Fruit fly (Drosophila melanogaster) whole organism, embryonic: Measurements from ENCODE around the gene Mkp3.

ENCODE experiments used
- ATbp ChIP-seq: fragments of 200-800 bp; sonication (Bioruptor generic); optimal IDR thresholded peaks from 2 replicates; lab custom pipeline; 2017; ENCODE audit warnings: missing biosample characterization, mild to moderate bottlenecking, missing genetic modification characterization, missing genetic modification reagents
- B-H2 ChIP-seq: fragments of 200-800 bp; sonication (Bioruptor generic); optimal IDR thresholded peaks from 2 replicates; lab custom pipeline; 2018; ENCODE audit warnings: missing biosample characterization, mild to moderate bottlenecking, missing genetic modification characterization
- Bdp1 ChIP-seq: fragments of 200-800 bp; sonication (Bioruptor generic); optimal IDR thresholded peaks from 3 replicates; lab custom pipeline; 2016; ENCODE audit warnings: missing biosample characterization, missing genetic modification characterization
- CG12219 ChIP-seq: fragments of 200-800 bp; sonication (Bioruptor generic); optimal IDR thresholded peaks from 3 replicates; lab custom pipeline; 2018; ENCODE audit warnings: missing biosample characterization, mild to moderate bottlenecking, missing genetic modification characterization
- CG14965 ChIP-seq: fragments of 200-800 bp; sonication (Bioruptor generic); optimal IDR thresholded peaks from 2 replicates; lab custom pipeline; 2016; ENCODE audit warnings: missing biosample characterization, missing genetic modification characterization, borderline replicate concordance
- CG18011 ChIP-seq: fragments of 200-800 bp; sonication (Bioruptor generic); optimal IDR thresholded peaks from 2 replicates; lab custom pipeline; 2017; ENCODE audit warnings: missing biosample characterization, missing genetic modification characterization, mild to moderate bottlenecking, moderate library complexity, missing genotype
- CG18262 ChIP-seq: fragments of 200-800 bp; optimal IDR thresholded peaks from 3 replicates; lab custom pipeline; 2019; ENCODE audit warnings: missing biosample characterization, mild to moderate bottlenecking, missing genetic modification characterization, moderate library complexity
- CG2199 ChIP-seq: fragments of 200-800 bp; sonication (Bioruptor generic); IDR thresholded peaks from 3 replicates; pipeline ENCODE4 v1.3.6; 2022; ENCODE audit warnings: missing biosample characterization, missing genetic modification characterization
- CG2202 ChIP-seq: fragments of 200-800 bp; sonication (Bioruptor generic); optimal IDR thresholded peaks from 2 replicates; lab custom pipeline; 2018; ENCODE audit warnings: missing biosample characterization, mild to moderate bottlenecking, missing genetic modification characterization
- CG2678 ChIP-seq: fragments of 200-800 bp; sonication (Bioruptor generic); optimal IDR thresholded peaks from 3 replicates; lab custom pipeline; 2019; ENCODE audit warnings: missing biosample characterization, mild to moderate bottlenecking, missing genetic modification characterization, moderate library complexity
- CG34422 ChIP-seq: fragments of 200-800 bp; sonication (Bioruptor generic); IDR thresholded peaks from 3 replicates; pipeline ENCODE4 v1.3.6; 2022; ENCODE audit warnings: missing biosample characterization, missing genetic modification characterization
- CG6175 ChIP-seq: fragments of 200-800 bp; sonication (Bioruptor generic); IDR thresholded peaks from 3 replicates; pipeline ENCODE4 v1.3.6; 2022; ENCODE audit warnings: missing biosample characterization, missing genetic modification characterization
- CG6765 ChIP-seq: fragments of 200-800 bp; sonication (Bioruptor generic); optimal IDR thresholded peaks from 3 replicates; lab custom pipeline; 2017; ENCODE audit warnings: missing biosample characterization, mild to moderate bottlenecking, missing genetic modification characterization
- CG6854 ChIP-seq: fragments of 200-800 bp; sonication (Bioruptor generic); optimal IDR thresholded peaks from 3 replicates; lab custom pipeline; 2017; ENCODE audit warnings: missing biosample characterization, mild to moderate bottlenecking, missing genetic modification characterization
- CG7745 ChIP-seq: fragments of 200-800 bp; sonication (Bioruptor generic); optimal IDR thresholded peaks from 2 replicates; lab custom pipeline; 2018; ENCODE audit warnings: missing biosample characterization, mild to moderate bottlenecking, missing genetic modification characterization, moderate library complexity
- Camta ChIP-seq: fragments of 200-800 bp; sonication (Bioruptor generic); optimal IDR thresholded peaks from 2 replicates; lab custom pipeline; 2016; ENCODE audit warnings: missing biosample characterization, missing genetic modification characterization
- CoRest ChIP-seq: fragments of 200-800 bp; sonication (Bioruptor generic); optimal IDR thresholded peaks from 3 replicates; lab custom pipeline; 2018; ENCODE audit warnings: missing biosample characterization, mild to moderate bottlenecking, missing genetic modification characterization, moderate library complexity
- Dip3 ChIP-seq: fragments of 200-800 bp; sonication (Bioruptor generic); optimal IDR thresholded peaks from 3 replicates; lab custom pipeline; 2016; ENCODE audit warnings: missing biosample characterization, missing genetic modification characterization
- Dref ChIP-seq: fragments of 200-800 bp; sonication (Bioruptor generic); IDR thresholded peaks from 2 replicates; pipeline ENCODE4 v1.3.6; 2022; ENCODE audit warnings: missing biosample characterization, missing genetic modification characterization
- Fer2 ChIP-seq: fragments of 200-800 bp; sonication (Bioruptor generic); optimal IDR thresholded peaks from 2 replicates; lab custom pipeline; 2018; ENCODE audit warnings: missing biosample characterization, mild to moderate bottlenecking, missing genetic modification characterization, moderate library complexity
- Hmr ChIP-seq: fragments of 200-800 bp; sonication (Bioruptor generic); optimal IDR thresholded peaks from 3 replicates; lab custom pipeline; 2017; ENCODE audit warnings: mild to moderate bottlenecking, missing biosample characterization, missing genetic modification reagents, missing genetic modification characterization
- Hr51 ChIP-seq, 2 experiments: fragments of 200-800 bp; sonication (Bioruptor generic); optimal IDR thresholded peaks; 2 replicates in 1 of 2; 3 replicates in 1 of 2; lab custom pipeline; 2016 to 2018; ENCODE audit warnings: missing biosample characterization in 2 of 2, missing genetic modification characterization in 2 of 2, mild to moderate bottlenecking in 1 of 2, moderate library complexity in 1 of 2
- Med ChIP-seq: fragments of 200-800 bp; sonication (Bioruptor generic); peaks from one replicate; lab custom pipeline; 2016; ENCODE audit warnings: missing biosample characterization, missing genetic modification characterization, mild to moderate bottlenecking, inconsistent platforms, moderate library complexity
- NFAT ChIP-seq: fragments of 200-800 bp; sonication (Bioruptor generic); IDR thresholded peaks from 2 replicates; pipeline ENCODE4 v1.3.6; 2022; ENCODE audit warnings: missing biosample characterization, missing genetic modification characterization
- Neu2 ChIP-seq: fragments of 200-800 bp; sonication (Bioruptor generic); optimal IDR thresholded peaks from 3 replicates; lab custom pipeline; 2016; ENCODE audit warnings: missing biosample characterization, missing genetic modification characterization, borderline replicate concordance
- Oli ChIP-seq: fragments of 200-800 bp; sonication (Bioruptor generic); optimal IDR thresholded peaks from 2 replicates; lab custom pipeline; 2018; ENCODE audit warnings: missing biosample characterization, mild to moderate bottlenecking, missing genetic modification characterization, moderate library complexity
- Ravus ChIP-seq: fragments of 200-800 bp; sonication (Bioruptor generic); IDR thresholded peaks from 2 replicates; pipeline ENCODE4 v1.3.6; 2022; ENCODE audit warnings: missing biosample characterization, missing genetic modification characterization
- Scr ChIP-seq: fragments of 200-800 bp; sonication (Bioruptor generic); IDR thresholded peaks from 2 replicates; pipeline ENCODE4 v1.3.6; 2022; ENCODE audit warnings: missing biosample characterization, missing genetic modification characterization; ENCODE audit not compliant: partially characterized antibody
- Taf1 ChIP-seq: fragments of 200-800 bp; sonication (Bioruptor generic); IDR thresholded peaks from 2 replicates; pipeline ENCODE4 v1.3.6; 2022; ENCODE audit warnings: missing biosample characterization, missing genetic modification characterization
- abd-A ChIP-seq: fragments of 200-800 bp; sonication (Bioruptor generic); optimal IDR thresholded peaks from 3 replicates; lab custom pipeline; 2019; ENCODE audit warnings: missing biosample characterization, mild to moderate bottlenecking, missing genetic modification characterization, moderate library complexity
- ap ChIP-seq: fragments of 200-800 bp; sonication (Bioruptor generic); IDR thresholded peaks from 2 replicates; pipeline ENCODE4 v1.3.6; 2022; ENCODE audit warnings: missing biosample characterization, missing genetic modification characterization
- ase ChIP-seq: fragments of 200-800 bp; sonication (Bioruptor generic); IDR thresholded peaks from 3 replicates; pipeline ENCODE4 v1.3.6; 2022; ENCODE audit warnings: missing biosample characterization, missing genetic modification characterization
- br ChIP-seq: fragments of >200 bp; optimal IDR thresholded peaks from 2 replicates; lab custom pipeline; 2017
- danr ChIP-seq: fragments of 200-800 bp; sonication (Bioruptor generic); IDR thresholded peaks from 2 replicates; pipeline ENCODE4 v1.3.6; 2022; ENCODE audit warnings: missing biosample characterization, missing genetic modification characterization
- eve ChIP-seq, 2 experiments: fragments of >200 bp; optimal IDR thresholded peaks; 2 replicates each; lab custom pipeline; 2017; ENCODE audit warnings: missing biosample characterization in 2 of 2, missing genetic modification characterization in 2 of 2
- fd96Cb ChIP-seq: fragments of 200-800 bp; sonication (Bioruptor generic); optimal IDR thresholded peaks from 2 replicates; lab custom pipeline; 2018; ENCODE audit warnings: missing biosample characterization, mild to moderate bottlenecking, missing genetic modification characterization, moderate library complexity
- gcm ChIP-seq: fragments of 200-800 bp; sonication (Bioruptor generic); optimal IDR thresholded peaks from 2 replicates; lab custom pipeline; 2019; ENCODE audit warnings: missing biosample characterization, mild to moderate bottlenecking, missing genetic modification characterization, moderate library complexity
- grn ChIP-seq: fragments of 200-800 bp; sonication (Bioruptor generic); optimal IDR thresholded peaks from 3 replicates; lab custom pipeline; 2017; ENCODE audit warnings: missing biosample characterization, missing genetic modification characterization
- hbn ChIP-seq: fragments of 200-800 bp; sonication (Bioruptor generic); IDR thresholded peaks from 2 replicates; pipeline ENCODE4 v1.3.6; 2022; ENCODE audit warnings: missing biosample characterization, missing genetic modification characterization; ENCODE audit not compliant: partially characterized antibody
- klu ChIP-seq: fragments of 200-800 bp; sonication (Bioruptor generic); IDR thresholded peaks from 2 replicates; pipeline ENCODE4 v1.3.6; 2022; ENCODE audit warnings: missing biosample characterization, missing genetic modification characterization
- nom ChIP-seq: fragments of 200-800 bp; sonication (Bioruptor generic); optimal IDR thresholded peaks from 2 replicates; lab custom pipeline; 2017; ENCODE audit warnings: missing biosample characterization, missing genetic modification characterization, mild to moderate bottlenecking, moderate library complexity, missing genetic modification reagents
- org-1 ChIP-seq: fragments of 200-800 bp; sonication (Bioruptor generic); optimal IDR thresholded peaks from 2 replicates; lab custom pipeline; 2017; ENCODE audit warnings: missing biosample characterization, missing genetic modification characterization
- pan ChIP-seq, 4 experiments: fragments of >200 bp in 3 of 4; fragments of 200-800 bp in 1 of 4; sonication (Bioruptor generic) in 1 of 4; optimal IDR thresholded peaks in 3 of 4; IDR thresholded peaks in 1 of 4; 2 replicates each; pipeline versions ENCODE4 v1.3.6 to Lab custom; 2017 to 2022; ENCODE audit warnings: missing biosample characterization in 2 of 4, missing genetic modification characterization in 2 of 4, mixed read lengths in 1 of 4
- pfk ChIP-seq: fragments of 200-800 bp; sonication (Bioruptor generic); optimal IDR thresholded peaks from 2 replicates; lab custom pipeline; 2018; ENCODE audit warnings: missing biosample characterization, mild to moderate bottlenecking, missing genetic modification characterization, moderate library complexity
- pum ChIP-seq: fragments of 200-800 bp; sonication (Bioruptor generic); optimal IDR thresholded peaks from 2 replicates; lab custom pipeline; 2016; ENCODE audit warnings: missing biosample characterization, missing genetic modification characterization
- sc ChIP-seq, 3 experiments: fragments of >200 bp in 2 of 3; fragments of 200-800 bp in 1 of 3; sonication (Bioruptor generic) in 1 of 3; optimal IDR thresholded peaks; 2 replicates in 2 of 3; 3 replicates in 1 of 3; lab custom pipeline; 2017; ENCODE audit warnings: mild to moderate bottlenecking in 1 of 3, missing biosample characterization in 1 of 3, missing genetic modification characterization in 1 of 3, missing genetic modification reagents in 1 of 3
- sd ChIP-seq: fragments of 200-800 bp; sonication (Bioruptor generic); optimal IDR thresholded peaks from 3 replicates; lab custom pipeline; 2018; ENCODE audit warnings: missing biosample characterization, mild to moderate bottlenecking, missing genetic modification characterization, moderate library complexity
- ttk ChIP-seq: fragments of 200-800 bp; sonication (Bioruptor generic); IDR thresholded peaks from 2 replicates; pipeline ENCODE4 v2.1.2; 2022; ENCODE audit warnings: missing biosample characterization, missing genetic modification characterization
- wor ChIP-seq: fragments of 200-800 bp; sonication (Bioruptor generic); IDR thresholded peaks from 2 replicates; pipeline ENCODE4 v1.3.6; 2022; ENCODE audit warnings: missing biosample characterization, missing genetic modification characterization
- zf30C ChIP-seq: fragments of 200-800 bp; sonication (Bioruptor generic); optimal IDR thresholded peaks from 3 replicates; lab custom pipeline; 2018; ENCODE audit warnings: missing biosample characterization, mild to moderate bottlenecking, missing genetic modification characterization

Mkp3 gene

dm6 chr3L:19072177-19072603 lies 14.0 kb downstream of the Mkp3 start (continued):
- TF ChIP-seq ttk (GFP tag; lab: Robert Waterston, UW) (no peak), Dref (GFP tag; lab: Robert Waterston, UW) (no peak), CoRest (tag; lab: Kevin White, UChicago) (no peak), ase (GFP tag; lab: Robert Waterston, UW) (no peak), CG2202 (tag; lab: Kevin White, UChicago) (no peak), Ravus (no peak), NFAT (GFP tag; lab: Robert Waterston, UW) (no peak), danr (GFP tag; lab: Robert Waterston, UW) (no peak), CG14965 (GFP tag; lab: Kevin White, UChicago) (no peak), Scr (GFP tag; lab: Robert Waterston, UW) (0 out of 2 replicates have a peak, but pooled peaks have one; percentile 11), pan (optimal IDR thresholded peaks at IDR 0.05; lab: Kevin White, UChicago) (no peak), pan (GFP tag; optimal IDR thresholded peaks at IDR 0.05 in 1 of 2, IDR thresholded peaks at IDR 0.05 in 1 of 2) (no peak), pum (GFP tag; lab: Kevin White, UChicago) (no peak), CG18262 (tag; lab: Kevin White, UChicago) (no peak), CG12219 (GFP tag; lab: Kevin White, UChicago) (peak; percentile 13), Dip3 (no peak), Med (GFP tag; lab: Kevin White, UChicago) (peak; percentile 65), abd-A (tag; lab: Kevin White, UChicago) (peak; percentile 53), gcm (GFP tag; lab: Kevin White, UChicago) (no peak), org-1 (GFP tag; lab: Kevin White, UChicago) (no peak), CG18011 (no peak), br (lab: Kevin White, UChicago) (no peak), CG6175 (peak; percentile 76; the same call in 1 of the 3 replicates), klu (GFP tag; lab: Robert Waterston, UW) (no peak), CG6854 (GFP tag; lab: Kevin White, UChicago) (peak; percentile 31), Fer2 (tag; lab: Kevin White, UChicago) (no peak), nom (GFP tag; lab: Kevin White, UChicago) (peak; percentile 93), CG34422 (GFP tag; lab: Robert Waterston, UW) (no peak), sc (optimal IDR thresholded peaks at IDR 0.05; lab: Kevin White, UChicago) (no peak), sc (GFP tag; optimal IDR thresholded peaks at IDR 0.05; lab: Kevin White, UChicago) (no peak), CG7745 (tag; lab: Kevin White, UChicago) (no peak), fd96Cb (tag; lab: Kevin White, UChicago) (no peak), Hr51 (GFP tag; optimal IDR thresholded peaks at IDR 0.05; lab: Kevin White, UChicago) (no peak), Camta (GFP tag; lab: Kevin White, UChicago) (no peak), sd (tag; lab: Kevin White, UChicago) (peak; percentile 4), ap (GFP tag; lab: Robert Waterston, UW) (no peak), wor (GFP tag; lab: Robert Waterston, UW) (no peak), Bdp1 (GFP tag; lab: Kevin White, UChicago) (no peak), eve (GFP tag; optimal IDR thresholded peaks at IDR 0.05; lab: Kevin White, UChicago) (no peak), pfk (GFP tag; lab: Kevin White, UChicago) (peak; percentile 16), CG2678 (peak; percentile 40), Oli (no peak), Hmr (peak; percentile 69), ATbp (GFP tag; lab: Kevin White, UChicago) (peak; percentile 24), hbn (GFP tag; lab: Robert Waterston, UW) (no peak), Taf1 (GFP tag; lab: Robert Waterston, UW) (no peak), CG2199 (no peak), grn (GFP tag; lab: Kevin White, UChicago) (peak; percentile 28), B-H2 (GFP tag; lab: Kevin White, UChicago) (peak; percentile 54), zf30C (GFP tag; lab: Kevin White, UChicago) (no peak), CG6765 (GFP tag; lab: Kevin White, UChicago) (peak; percentile 43), Neu2 (no peak)
